Fruit fly (Drosophila melanogaster): ENCODE results near the gene CG1801.

DNA sequence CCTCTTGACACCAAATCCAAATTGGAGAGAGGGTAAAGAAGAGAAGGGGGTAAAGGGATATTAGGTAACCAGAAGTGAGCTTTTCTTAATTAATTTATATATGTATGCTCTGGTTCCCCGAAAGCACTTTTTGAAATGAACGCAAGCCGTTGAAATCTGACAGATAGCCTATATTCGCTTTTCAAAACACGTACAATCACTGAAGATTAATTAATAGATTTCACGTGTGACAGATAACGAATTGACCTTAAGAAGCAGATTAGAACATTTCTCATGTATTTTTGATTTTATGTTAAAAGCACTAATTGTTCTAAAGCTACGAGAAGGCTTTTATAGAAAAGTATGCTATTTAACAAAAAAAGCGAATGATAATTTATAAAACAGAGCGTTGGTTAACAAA is 19.7 kb upstream of the CG1801 start:
- TF ChIP-seq CG10631 (GFP tag; optimal IDR thresholded peaks at IDR 0.05) (no peak), pdm3 (GFP tag; optimal IDR thresholded peaks at IDR 0.05) (no peak), CG8319 (GFP tag; optimal IDR thresholded peaks at IDR 0.05) (no peak), CG4318 (GFP tag; optimal IDR thresholded peaks at IDR 0.05) (no peak), CG6163 (GFP tag; IDR thresholded peaks at IDR 0.05) (no peak), lz (GFP tag; optimal IDR thresholded peaks at IDR 0.05) (no peak), Hr4 (GFP tag; optimal IDR thresholded peaks at IDR 0.05) (no peak), Met (GFP tag; optimal IDR thresholded peaks at IDR 0.05) (no peak), Blimp-1 (GFP tag; optimal IDR thresholded peaks at IDR 0.05) (no peak), CG16779 (tag; optimal IDR thresholded peaks at IDR 0.05) (no peak), CG15336 (GFP tag; IDR thresholded peaks at IDR 0.05) (no peak)
